Fruit fly (Drosophila melanogaster): Measurements from ENCODE around the gene ND-24.

Gene ND-24

dm6 chrX:17657050-17657696 lies 25.3 kb downstream of the ND-24 start, which contains the start of gene beta-Spec:
Gene beta-Spec, plus strand, starts transcription at chrX:17657372.
- TF ChIP-seq psq (optimal IDR thresholded peaks at IDR 0.05) (no peak), h (optimal IDR thresholded peaks at IDR 0.05) (no peak), Sin3A (optimal IDR thresholded peaks at IDR 0.05) (no peak), insv (optimal IDR thresholded peaks at IDR 0.05) (no peak), Myc (optimal IDR thresholded peaks at IDR 0.05) (no peak), ttk (optimal IDR thresholded peaks at IDR 0.05) (no peak)

DNA sequence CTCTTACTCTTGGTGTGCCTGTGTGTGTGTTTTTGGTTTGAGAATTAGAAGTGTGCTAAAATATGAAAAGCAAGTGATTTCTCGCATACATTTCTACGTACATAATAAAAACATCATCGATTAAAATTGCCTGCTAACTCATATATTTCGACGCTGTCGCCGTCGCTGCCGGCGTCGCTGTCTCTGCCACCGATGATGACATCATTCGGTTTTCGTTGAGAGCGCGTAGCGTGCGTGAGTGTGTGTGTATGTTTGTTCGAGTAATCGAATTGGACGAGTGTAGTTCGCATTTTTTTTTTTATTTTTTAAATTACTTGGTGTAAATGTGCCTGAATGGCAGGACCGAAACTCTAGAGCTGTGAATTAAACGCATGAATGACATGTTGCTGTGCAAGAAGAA lies 25.8 kb downstream of the ND-24 start:
- no peak for TF ChIP-seq ttk (optimal IDR thresholded peaks at IDR 0.05)
- no peak for TF ChIP-seq h (optimal IDR thresholded peaks at IDR 0.05)
- no peak for TF ChIP-seq Myc (optimal IDR thresholded peaks at IDR 0.05)
- TF ChIP-seq psq (optimal IDR thresholded peaks at IDR 0.05) = no peak
- TF ChIP-seq Sin3A (optimal IDR thresholded peaks at IDR 0.05) = no peak
- no peak for TF ChIP-seq insv (optimal IDR thresholded peaks at IDR 0.05)

DNA sequence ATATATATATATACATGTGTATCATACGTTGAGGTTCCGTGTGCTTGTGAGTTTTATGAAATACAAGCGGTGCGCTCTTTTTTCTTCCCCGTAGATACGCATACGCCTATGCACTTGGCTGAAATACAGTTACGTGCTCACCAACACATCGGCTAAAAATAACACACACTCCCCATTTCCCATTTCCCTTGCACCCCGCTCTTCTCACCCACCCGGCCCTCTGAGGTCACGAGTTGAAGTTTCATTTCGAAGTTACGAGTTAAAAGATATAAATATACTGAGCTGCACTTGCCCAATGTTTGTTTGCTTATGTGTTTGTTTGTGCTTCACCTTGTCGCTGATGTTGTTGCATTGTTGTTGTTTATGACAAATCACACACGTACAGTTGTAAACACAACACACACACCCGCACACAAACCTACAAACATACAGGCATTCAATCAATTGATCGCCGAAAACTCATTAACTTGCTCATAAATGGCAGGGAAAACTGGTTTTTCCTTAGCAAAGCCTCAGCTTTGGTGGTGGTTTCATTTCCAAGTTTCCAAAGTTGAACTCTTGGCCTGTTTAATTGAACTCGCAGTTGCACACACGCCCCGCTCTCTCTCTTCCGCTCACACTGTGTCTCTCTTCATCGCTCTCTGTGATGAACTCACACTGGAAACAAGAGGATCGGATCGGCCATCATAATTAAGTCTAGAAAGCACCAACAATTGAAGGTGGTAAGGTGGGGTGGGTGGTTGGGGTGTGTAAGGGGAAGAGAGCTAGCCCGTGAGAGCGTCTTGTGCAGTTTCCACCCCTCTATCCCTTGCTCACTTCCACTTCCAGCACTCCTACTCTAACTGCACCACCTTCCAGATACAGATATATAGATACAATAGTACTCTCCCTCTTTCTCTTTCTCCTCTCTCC lies 26.6 kb downstream of the ND-24 start:
- TF ChIP-seq ttk (optimal IDR thresholded peaks at IDR 0.05) (no peak), Myc (optimal IDR thresholded peaks at IDR 0.05) (no peak), insv (optimal IDR thresholded peaks at IDR 0.05) (no peak), h (optimal IDR thresholded peaks at IDR 0.05) (no peak), Sin3A (optimal IDR thresholded peaks at IDR 0.05) (no peak), psq (optimal IDR thresholded peaks at IDR 0.05) (no peak)

DNA sequence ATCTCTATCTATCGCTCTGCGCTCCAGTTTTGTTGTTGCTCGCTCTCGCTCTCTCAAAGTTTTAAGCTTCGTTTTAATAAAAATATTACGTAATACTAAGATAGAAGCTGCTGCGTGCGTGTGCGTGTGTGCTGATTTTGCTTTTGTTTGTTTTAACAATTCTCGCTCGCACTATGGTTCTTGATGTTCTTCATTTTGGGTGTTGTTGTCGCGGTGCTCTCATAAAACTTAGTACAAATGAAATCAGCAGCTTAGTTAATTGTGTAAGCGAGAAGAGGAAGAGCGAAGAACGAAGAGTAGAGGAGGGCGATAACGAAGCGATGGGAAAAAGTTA lies 27.2 kb downstream of the ND-24 start:
- no peak for TF ChIP-seq psq (optimal IDR thresholded peaks at IDR 0.05)
- TF ChIP-seq ttk (optimal IDR thresholded peaks at IDR 0.05) = no peak
- no peak for TF ChIP-seq Myc (optimal IDR thresholded peaks at IDR 0.05)
- no peak for TF ChIP-seq insv (optimal IDR thresholded peaks at IDR 0.05)
- TF ChIP-seq Sin3A (optimal IDR thresholded peaks at IDR 0.05) = no peak
- no peak for TF ChIP-seq h (optimal IDR thresholded peaks at IDR 0.05)

- TF ChIP-seq Sin3A (optimal IDR thresholded peaks at IDR 0.05) (no peak), Myc (optimal IDR thresholded peaks at IDR 0.05) (no peak), h (optimal IDR thresholded peaks at IDR 0.05) (no peak), ttk (optimal IDR thresholded peaks at IDR 0.05) (no peak), insv (optimal IDR thresholded peaks at IDR 0.05) (no peak), psq (optimal IDR thresholded peaks at IDR 0.05) (no peak)
Measured at dm6 chrX:17671788-17672187, 39.9 kb downstream of the ND-24 start, which contains the start of gene CG12990. Gene CG12990, minus strand, starts transcription at chrX:17671888.

dm6 chrX:17677953-17678668 lies 46.2 kb downstream of the ND-24 start:
- no peak for TF ChIP-seq Sin3A (optimal IDR thresholded peaks at IDR 0.05)
- TF ChIP-seq insv (optimal IDR thresholded peaks at IDR 0.05) = no peak
- TF ChIP-seq psq (optimal IDR thresholded peaks at IDR 0.05) = no peak
- no peak for TF ChIP-seq ttk (optimal IDR thresholded peaks at IDR 0.05)
- TF ChIP-seq Myc (optimal IDR thresholded peaks at IDR 0.05) = no peak
- TF ChIP-seq h (optimal IDR thresholded peaks at IDR 0.05) = no peak

- TF ChIP-seq insv (optimal IDR thresholded peaks at IDR 0.05) (no peak), h (optimal IDR thresholded peaks at IDR 0.05) (no peak), psq (optimal IDR thresholded peaks at IDR 0.05) (no peak), ttk (optimal IDR thresholded peaks at IDR 0.05) (no peak), Myc (optimal IDR thresholded peaks at IDR 0.05) (no peak), Sin3A (optimal IDR thresholded peaks at IDR 0.05) (no peak)
Measured at dm6 chrX:17679642-17680571, 48.0 kb downstream of the ND-24 start.

DNA sequence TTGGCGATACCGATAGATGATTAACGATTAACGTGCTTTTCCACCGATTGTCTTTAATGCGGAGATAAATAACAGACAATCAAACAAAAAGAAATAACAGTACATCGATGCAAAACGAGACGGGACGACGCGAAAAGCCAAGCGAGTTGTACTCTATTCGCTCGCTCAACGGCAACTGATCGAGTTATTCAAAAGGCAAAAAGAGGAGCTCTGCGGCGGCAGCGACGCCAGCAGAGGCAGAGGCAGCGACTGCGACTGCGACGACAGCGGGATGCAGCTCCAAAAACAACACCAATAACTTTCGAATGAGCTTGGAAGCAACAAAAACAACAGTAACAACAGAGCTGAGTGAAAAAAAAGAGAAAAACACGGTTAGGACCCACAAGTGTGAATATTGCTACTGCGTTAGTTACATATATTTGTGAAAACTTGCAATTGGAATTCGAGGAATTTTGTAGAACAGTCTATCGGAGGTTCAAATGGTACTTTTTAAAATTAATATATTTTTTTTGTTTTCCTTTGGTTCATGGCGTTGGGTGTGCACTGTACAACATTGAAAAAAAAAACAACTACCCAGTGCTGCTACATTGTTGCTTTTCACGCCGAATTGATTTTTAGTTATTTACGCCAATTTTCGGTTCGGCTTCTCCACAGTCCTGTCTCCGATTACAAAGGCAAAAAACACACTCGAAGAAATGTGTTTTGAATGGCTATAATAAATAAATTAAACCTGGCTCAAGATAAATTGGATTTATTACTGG lies 51.0 kb downstream of the ND-24 start:
- TF ChIP-seq ttk (optimal IDR thresholded peaks at IDR 0.05) (no peak), Myc (optimal IDR thresholded peaks at IDR 0.05) (no peak), psq (optimal IDR thresholded peaks at IDR 0.05) (no peak)

All from Kc167 (cell line).